Worm (Caenorhabditis elegans) whole organism, L1 larva: ENCODE data around the gene ZK1248.19.

ENCODE experiments used
- C16A3.4 ChIP-seq: fragments of 150-350 bp; optimal IDR thresholded peaks from 2 replicates; lab custom pipeline; 2014; ENCODE audit warnings: missing biosample characterization, missing genetic modification characterization
- C34B4.2 ChIP-seq: sonication (generic microtip); optimal IDR thresholded peaks from 2 replicates; lab custom pipeline; 2017; ENCODE audit warnings: mild to moderate bottlenecking, missing genetic modification characterization, missing compliant biosample characterization
- Y116A8C.19 ChIP-seq: sonication (generic microtip); optimal IDR thresholded peaks from 2 replicates; lab custom pipeline; 2016; ENCODE audit warnings: missing compliant biosample characterization, missing genetic modification characterization, borderline replicate concordance
- alr-1 ChIP-seq: fragments of 200-800 bp; sonication (Bioruptor generic); optimal IDR thresholded peaks from 2 replicates; lab custom pipeline; 2018; ENCODE audit warnings: borderline replicate concordance, mild to moderate bottlenecking, missing genetic modification characterization, missing compliant biosample characterization
- ama-1 ChIP-seq: fragments of 150-350 bp; optimal IDR thresholded peaks from 2 replicates; lab custom pipeline; 2014
- blmp-1 ChIP-seq: fragments of 150-350 bp; optimal IDR thresholded peaks from 2 replicates; lab custom pipeline; 2014; ENCODE audit warnings: missing biosample characterization, missing genetic modification characterization
- ceh-63 ChIP-seq: fragments of 200-800 bp; sonication (Bioruptor generic); optimal IDR thresholded peaks from 2 replicates; lab custom pipeline; 2018; ENCODE audit warnings: mild to moderate bottlenecking, missing genetic modification characterization, missing compliant biosample characterization
- ceh-8 ChIP-seq: fragments of 200-800 bp; sonication (Bioruptor generic); optimal IDR thresholded peaks from 2 replicates; lab custom pipeline; 2018; ENCODE audit warnings: mild to moderate bottlenecking, missing genetic modification characterization, moderate library complexity, missing compliant biosample characterization
- ceh-82 ChIP-seq, 3 experiments: fragments of 150-350 bp in 1 of 3; sonication (generic microtip) in 2 of 3; optimal IDR thresholded peaks; 2 replicates each; lab custom pipeline; 2014 to 2017; ENCODE audit warnings: missing biosample characterization in 3 of 3, missing genetic modification characterization in 3 of 3
- ceh-90 ChIP-seq: sonication (generic microtip); optimal IDR thresholded peaks from 2 replicates; lab custom pipeline; 2016; ENCODE audit warnings: missing genetic modification characterization, missing compliant biosample characterization
- efl-1 ChIP-seq, 4 experiments: fragments of 150-350 bp; optimal IDR thresholded peaks in 3 of 4; peaks in 1 of 4; 1 replicate in 1 of 4; 2 replicates in 3 of 4; lab custom pipeline; 2014; ENCODE audit warnings: missing biosample characterization in 2 of 4, missing genetic modification characterization in 2 of 4, missing genetic modification reagents in 2 of 4
- egl-27 ChIP-seq, 2 experiments: fragments of 150-350 bp in 1 of 2; sonication (generic microtip); optimal IDR thresholded peaks; 3 replicates each; lab custom pipeline; 2017 to 2018; ENCODE audit warnings: missing biosample characterization in 2 of 2, missing genetic modification characterization in 2 of 2, missing genetic modification reagents in 2 of 2
- elt-2 ChIP-seq: sonication (generic microtip); optimal IDR thresholded peaks from 2 replicates; lab custom pipeline; 2016; ENCODE audit warnings: missing genetic modification characterization, mild to moderate bottlenecking, inconsistent platforms, missing compliant biosample characterization, missing genetic modification reagents
- elt-3 ChIP-seq, 6 experiments: fragments of 150-350 bp in 1 of 6; sonication (generic microtip); optimal IDR thresholded peaks; 2 replicates each; lab custom pipeline; 2017 to 2018; ENCODE audit warnings: missing biosample characterization in 6 of 6, missing genetic modification characterization in 6 of 6, inconsistent platforms in 1 of 6
- fkh-10 ChIP-seq: sonication (generic microtip); optimal IDR thresholded peaks from 2 replicates; lab custom pipeline; 2017; ENCODE audit warnings: missing biosample characterization, missing genetic modification reagents, missing genetic modification characterization
- fkh-4 ChIP-seq: sonication (generic microtip); optimal IDR thresholded peaks from 2 replicates; lab custom pipeline; 2016; ENCODE audit warnings: missing compliant biosample characterization, missing genetic modification characterization, borderline replicate concordance
- fkh-8 ChIP-seq: sonication (generic microtip); optimal IDR thresholded peaks from 2 replicates; lab custom pipeline; 2016; ENCODE audit warnings: mild to moderate bottlenecking, missing genetic modification characterization, missing compliant biosample characterization
- fos-1 ChIP-seq: fragments of 150-350 bp; optimal IDR thresholded peaks from 2 replicates; lab custom pipeline; 2014; ENCODE audit warnings: missing biosample characterization, missing genetic modification characterization
- hlh-17 ChIP-seq: fragments of 200-800 bp; sonication (Bioruptor generic); optimal IDR thresholded peaks from 2 replicates; lab custom pipeline; 2018; ENCODE audit warnings: missing genetic modification characterization, mild to moderate bottlenecking, missing compliant biosample characterization, moderate library complexity, borderline replicate concordance
- isw-1 ChIP-seq: fragments of 200-800 bp; sonication (Bioruptor generic); IDR thresholded peaks from 2 replicates; pipeline ENCODE4 v1.3.6; 2022; ENCODE audit warnings: missing genetic modification characterization, missing compliant biosample characterization
- jun-1 ChIP-seq: fragments of 150-350 bp; optimal IDR thresholded peaks from 2 replicates; lab custom pipeline; 2014; ENCODE audit warnings: missing biosample characterization, missing genetic modification reagents, missing genetic modification characterization
- lin-15B ChIP-seq: fragments of 150-350 bp; sonication (generic microtip); optimal IDR thresholded peaks from 3 replicates; lab custom pipeline; 2014; ENCODE audit warnings: missing biosample characterization, missing genetic modification characterization
- lin-35 ChIP-seq, 2 experiments: fragments of 150-350 bp; optimal IDR thresholded peaks; 2 replicates each; lab custom pipeline; 2014; ENCODE audit warnings: missing biosample characterization in 2 of 2, missing genetic modification characterization in 2 of 2, missing genetic modification reagents in 2 of 2
- lin-39 ChIP-seq: fragments of 150-350 bp; optimal IDR thresholded peaks from 2 replicates; lab custom pipeline; 2014; ENCODE audit warnings: missing biosample characterization, missing genetic modification reagents, missing genetic modification characterization
- mep-1 ChIP-seq: fragments of 150-350 bp; optimal IDR thresholded peaks from 2 replicates; lab custom pipeline; 2014; ENCODE audit warnings: missing biosample characterization, missing genetic modification characterization
- nhr-11 ChIP-seq: fragments of 150-350 bp; optimal IDR thresholded peaks from 2 replicates; lab custom pipeline; 2014; ENCODE audit warnings: missing biosample characterization, missing genetic modification characterization
- nhr-12 ChIP-seq: sonication (generic microtip); optimal IDR thresholded peaks from 2 replicates; lab custom pipeline; 2017; ENCODE audit warnings: missing biosample characterization, missing genetic modification characterization
- nhr-19 ChIP-seq: fragments of 200-800 bp; sonication (Bioruptor generic); conservative IDR thresholded peaks from 2 replicates; pipeline ENCODE4 v1.3.6; 2022; ENCODE audit warnings: missing genetic modification characterization, missing compliant biosample characterization
- nhr-237 ChIP-seq: fragments of 150-350 bp; optimal IDR thresholded peaks from 2 replicates; lab custom pipeline; 2014; ENCODE audit warnings: missing biosample characterization, missing genetic modification characterization
- nhr-28 ChIP-seq: fragments of 150-350 bp; optimal IDR thresholded peaks from 2 replicates; lab custom pipeline; 2014; ENCODE audit warnings: missing biosample characterization, missing genetic modification characterization
- nhr-47 ChIP-seq: sonication (generic microtip); optimal IDR thresholded peaks from 2 replicates; lab custom pipeline; 2016; ENCODE audit warnings: mild to moderate bottlenecking, missing genetic modification characterization, moderate library complexity, missing compliant biosample characterization
- nhr-76 ChIP-seq: sonication (generic microtip); optimal IDR thresholded peaks from 2 replicates; lab custom pipeline; 2017; ENCODE audit warnings: missing biosample characterization, missing genetic modification characterization
- nhr-85 ChIP-seq: sonication (generic microtip); peaks from one replicate; lab custom pipeline; 2016; ENCODE audit warnings: missing genetic modification characterization, inconsistent platforms, missing compliant biosample characterization
- pag-3 ChIP-seq: sonication (generic microtip); optimal IDR thresholded peaks from 2 replicates; lab custom pipeline; 2017; ENCODE audit warnings: missing genetic modification characterization, mild to moderate bottlenecking, missing compliant biosample characterization, antibody characterized with exemption, borderline replicate concordance; ENCODE audit not compliant: insufficient read depth
- pqm-1 ChIP-seq: sonication (generic microtip); optimal IDR thresholded peaks from 3 replicates; lab custom pipeline; 2017; ENCODE audit warnings: missing biosample characterization, missing genetic modification characterization
- snu-23 ChIP-seq: sonication (generic microtip); optimal IDR thresholded peaks from 2 replicates; lab custom pipeline; 2016; ENCODE audit warnings: missing genetic modification characterization, missing compliant biosample characterization
- sox-4 ChIP-seq: sonication (generic microtip); optimal IDR thresholded peaks from 2 replicates; lab custom pipeline; 2016; ENCODE audit warnings: missing genetic modification characterization, missing compliant biosample characterization
- sptf-1 ChIP-seq: fragments of 150-350 bp; optimal IDR thresholded peaks from 2 replicates; lab custom pipeline; 2014; ENCODE audit warnings: missing biosample characterization, missing genetic modification characterization
- tbx-2 ChIP-seq: sonication (generic microtip); optimal IDR thresholded peaks from 2 replicates; lab custom pipeline; 2016; ENCODE audit warnings: missing genetic modification characterization, missing compliant biosample characterization
- unc-130 ChIP-seq: fragments of 150-350 bp; optimal IDR thresholded peaks from 2 replicates; lab custom pipeline; 2017; ENCODE audit warnings: missing biosample characterization, missing genetic modification characterization, inconsistent platforms
- zag-1 ChIP-seq: fragments of 150-350 bp; optimal IDR thresholded peaks from 2 replicates; lab custom pipeline; 2014; ENCODE audit warnings: missing biosample characterization, missing genetic modification characterization
- ztf-4 ChIP-seq: fragments of 150-350 bp; optimal IDR thresholded peaks from 2 replicates; lab custom pipeline; 2014; ENCODE audit warnings: missing biosample characterization, missing genetic modification characterization

The ZK1248.19 gene

DNA sequence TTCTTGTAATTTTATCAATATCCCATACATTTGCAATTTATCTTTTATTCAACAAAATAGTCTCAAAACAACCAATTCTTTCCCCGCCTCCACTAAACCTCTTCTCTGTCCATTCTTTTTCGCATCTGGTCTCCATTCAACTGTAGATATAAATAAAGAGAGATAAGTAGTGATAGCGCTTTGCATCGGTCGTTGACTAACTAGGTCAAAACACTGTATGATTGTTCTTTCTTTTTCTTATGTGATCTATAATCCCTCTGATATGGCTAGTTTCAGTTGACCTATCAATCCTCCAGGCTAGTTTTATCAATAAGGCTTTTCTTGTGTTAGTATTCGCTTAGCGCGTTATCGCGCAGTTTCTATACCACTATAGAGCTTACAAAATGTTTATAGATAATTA lies 14.0 kb upstream of the ZK1248.19 start (continued):
- peak; percentile 55 for TF ChIP-seq nhr-85 (tag; lab: Kevin White, UChicago)

DNA sequence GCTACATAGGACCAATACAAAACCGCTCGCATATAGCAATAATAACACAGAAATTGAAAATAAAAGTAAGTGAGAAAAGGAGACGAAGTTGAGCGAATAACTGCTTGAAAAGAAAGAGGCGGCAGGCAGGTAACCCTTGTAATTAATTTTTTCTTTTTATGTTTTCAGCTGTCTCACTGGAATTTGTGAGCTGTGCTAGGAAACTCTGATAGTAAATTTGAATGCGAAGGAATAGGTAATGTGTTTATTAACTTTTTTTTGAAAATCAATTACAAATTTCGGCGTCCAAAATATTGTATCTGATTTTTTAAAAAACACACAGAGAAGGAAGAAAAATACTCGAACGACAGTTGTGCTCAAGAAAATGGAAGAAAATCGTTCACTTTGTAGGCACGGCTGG lies 12.8 kb upstream of the ZK1248.19 start, which contains the start of gene H41C03.2:
Gene H41C03.2, minus strand, starts transcription at position 101 of the 400 bp plus-strand sequence.
- TF ChIP-seq fkh-8 (tag; lab: Kevin White, UChicago) (peak; percentile 25), fkh-4 (tag; lab: Kevin White, UChicago) (no peak), fkh-10 (GFP tag; lab: Kevin White, UChicago) (no peak), C34B4.2 (tag; lab: Kevin White, UChicago) (no peak), C16A3.4 (no peak), hlh-17 (GFP tag; lab: Kevin White, UChicago) (no peak)

DNA sequence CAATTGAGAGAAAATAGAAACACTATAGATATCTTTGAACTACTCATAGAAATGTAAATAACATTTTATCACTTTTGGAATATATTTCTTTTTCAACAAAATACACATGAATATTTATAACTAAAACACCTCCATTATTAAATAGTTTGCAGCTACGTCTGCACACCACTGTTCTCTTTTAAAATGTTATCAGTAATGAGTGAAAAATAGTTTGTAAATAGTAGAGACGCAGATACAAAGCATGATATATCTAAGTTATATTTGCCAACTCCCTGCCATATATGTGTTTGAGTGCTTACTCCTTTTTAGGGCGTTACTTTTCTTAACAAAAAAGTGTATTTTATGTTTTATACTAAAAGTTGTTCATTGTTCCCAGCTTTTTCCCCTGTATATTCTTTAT lies 7.0 kb upstream of the ZK1248.19 start:
- TF ChIP-seq isw-1: no peak
- peak; percentile 22 for TF ChIP-seq elt-2 (tag; lab: Kevin White, UChicago)
- TF ChIP-seq efl-1 (optimal IDR thresholded peaks at IDR 0.05; lab: Kevin White, UChicago): no peak
- TF ChIP-seq efl-1 (GFP tag; optimal IDR thresholded peaks at IDR 0.05 in 1 of 2; lab: Kevin White, UChicago): peak in 1 of 2 experiments; percentile 27

ce11 chrII:5845441-5845840 lies 6.2 kb upstream of the ZK1248.19 start, which contains the start of the genes ZK1248.17 and H41C03.3:
TSS of gene ZK1248.17 (minus strand) at chrII:5845541.
TSS of gene H41C03.3 (plus strand) at chrII:5845777.
- no peak for TF ChIP-seq nhr-28 (tag; lab: Kevin White, UChicago)
- no peak for TF ChIP-seq ceh-82 (tag; optimal IDR thresholded peaks at IDR 0.05; lab: Kevin White, UChicago)
- TF ChIP-seq fkh-10 (GFP tag; lab: Kevin White, UChicago): no peak
- TF ChIP-seq ceh-63 (GFP tag; lab: Kevin White, UChicago): no peak
- no peak for TF ChIP-seq unc-130 (tag; lab: Kevin White, UChicago)
- no peak for TF ChIP-seq efl-1 (optimal IDR thresholded peaks at IDR 0.05; lab: Kevin White, UChicago)
- TF ChIP-seq efl-1 (GFP tag; optimal IDR thresholded peaks at IDR 0.05 in 1 of 2; lab: Kevin White, UChicago): no peak
- no peak for TF ChIP-seq nhr-47
- no peak for TF ChIP-seq pqm-1 (tag; lab: Kevin White, UChicago)
- TF ChIP-seq nhr-237 (tag; lab: Kevin White, UChicago): no peak
- TF ChIP-seq nhr-76 (tag; lab: Kevin White, UChicago): no peak
- TF ChIP-seq ztf-4: no peak
- no peak for TF ChIP-seq elt-3 (tag; optimal IDR thresholded peaks at IDR 0.05; lab: Kevin White, UChicago)
- TF ChIP-seq pag-3 (tag; lab: Kevin White, UChicago): no peak
- TF ChIP-seq nhr-19 (GFP tag; lab: Robert Waterston, UW): no peak
- no peak for TF ChIP-seq alr-1
- TF ChIP-seq lin-39 (tag; lab: Kevin White, UChicago): no peak

DNA sequence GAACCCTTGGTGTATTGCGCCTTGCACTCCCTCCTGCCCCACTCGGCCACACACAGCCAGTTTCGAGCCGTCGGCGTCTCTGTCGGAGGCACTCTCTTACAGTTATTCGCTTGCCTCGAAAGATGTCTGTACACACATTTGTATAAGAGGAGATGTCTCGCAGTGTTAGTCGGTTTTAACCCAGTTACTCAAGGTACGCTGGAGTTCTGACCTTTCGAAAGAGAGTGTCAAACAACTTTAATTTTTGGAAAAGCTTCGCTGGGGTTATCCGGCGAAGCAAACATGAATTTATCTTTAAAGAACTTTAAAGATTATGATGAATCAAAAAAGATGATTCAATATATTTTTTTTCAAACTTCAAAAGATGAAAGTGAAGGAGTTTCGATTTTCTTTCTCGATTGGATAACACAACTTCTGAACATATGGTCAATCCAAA lies 5.5 kb upstream of the ZK1248.19 start:
- TF ChIP-seq pqm-1 (tag; lab: Kevin White, UChicago): peak; percentile 76
- peak; percentile 98 for TF ChIP-seq nhr-237 (tag; lab: Kevin White, UChicago)
- no peak for TF ChIP-seq sptf-1 (tag; lab: Kevin White, UChicago)
- TF ChIP-seq jun-1 (tag; lab: Kevin White, UChicago): peak; percentile 98
- peak; percentile 49 for TF ChIP-seq hlh-17 (GFP tag; lab: Kevin White, UChicago)
- TF ChIP-seq tbx-2: peak; percentile 100
- peak; percentile 48 for TF ChIP-seq Y116A8C.19
- TF ChIP-seq mep-1: peak; percentile 99
- peak; percentile 99 for TF ChIP-seq zag-1 (tag; lab: Kevin White, UChicago)
- TF ChIP-seq lin-35 (GFP tag; optimal IDR thresholded peaks at IDR 0.05; lab: Kevin White, UChicago): peak; percentile 89 to 95
- peak; percentile 99 for TF ChIP-seq sox-4 (tag; lab: Kevin White, UChicago)
- peak; percentile 100 for TF ChIP-seq nhr-85 (tag; lab: Kevin White, UChicago)
- peak; percentile 80 for TF ChIP-seq nhr-12 (tag; lab: Kevin White, UChicago)
- TF ChIP-seq nhr-11 (tag; lab: Kevin White, UChicago): peak; percentile 98
- peak; percentile 81 for TF ChIP-seq C34B4.2 (tag; lab: Kevin White, UChicago)
- peak; percentile 98 for TF ChIP-seq ztf-4
- TF ChIP-seq lin-39 (tag; lab: Kevin White, UChicago): peak; percentile 99
- TF ChIP-seq ceh-82 (tag; optimal IDR thresholded peaks at IDR 0.05; lab: Kevin White, UChicago): peak; percentile 95 to 98 (median 98)
- TF ChIP-seq lin-15B (tag; lab: Kevin White, UChicago): peak; percentile 74
- peak; percentile 99 for TF ChIP-seq ceh-8 (GFP tag; lab: Kevin White, UChicago)
- TF ChIP-seq ama-1 (lab: Kevin White, UChicago): peak; percentile 100
- peak; percentile 86 to 97 for TF ChIP-seq egl-27 (tag; optimal IDR thresholded peaks at IDR 0.05; lab: Kevin White, UChicago)
- peak; percentile 89 for TF ChIP-seq blmp-1
- TF ChIP-seq fos-1 (tag; lab: Kevin White, UChicago): peak; percentile 98
- peak; percentile 96 for TF ChIP-seq ceh-63 (GFP tag; lab: Kevin White, UChicago)
- peak; percentile 72 for TF ChIP-seq ceh-90
- TF ChIP-seq snu-23 (GFP tag; lab: Kevin White, UChicago): peak; percentile 100
